Worm (Caenorhabditis elegans) whole organism, early embryonic: Measurements from ENCODE around the gene ensh-1.

Source experiments
- B0310.2 ChIP-seq: sonication (generic microtip); optimal IDR thresholded peaks from 2 replicates; lab custom pipeline; 2016; ENCODE audit warnings: mild to moderate bottlenecking, missing genetic modification characterization, missing compliant biosample characterization
- aly-1 ChIP-seq: sonication (generic microtip); optimal IDR thresholded peaks from 2 replicates; lab custom pipeline; 2016; ENCODE audit warnings: missing genetic modification characterization, missing compliant biosample characterization
- ama-1 ChIP-seq: fragments of 150-350 bp; optimal IDR thresholded peaks from 2 replicates; lab custom pipeline; 2014
- ceh-13 ChIP-seq: fragments of 200-800 bp; sonication (Bioruptor generic); optimal IDR thresholded peaks from 2 replicates; lab custom pipeline; 2018; ENCODE audit warnings: mild to moderate bottlenecking, missing genetic modification characterization, missing compliant biosample characterization
- ets-7 ChIP-seq: sonication (generic microtip); optimal IDR thresholded peaks from 2 replicates; lab custom pipeline; 2016; ENCODE audit warnings: missing genotype, missing genetic modification characterization, missing compliant biosample characterization
- flt-1 ChIP-seq: fragments of 200-800 bp; sonication (Bioruptor generic); IDR thresholded peaks from 2 replicates; pipeline ENCODE4 v1.3.6; 2022; ENCODE audit warnings: missing genetic modification characterization, missing compliant biosample characterization
- hmbx-1 ChIP-seq: sonication (generic microtip); optimal IDR thresholded peaks from 2 replicates; lab custom pipeline; 2016; ENCODE audit warnings: mild to moderate bottlenecking, missing genetic modification characterization, missing compliant biosample characterization
- hmg-4 ChIP-seq: fragments of 200-800 bp; sonication (Bioruptor generic); optimal IDR thresholded peaks from 2 replicates; lab custom pipeline; 2018; ENCODE audit warnings: mild to moderate bottlenecking, missing genetic modification characterization, missing compliant biosample characterization
- hnd-1 ChIP-seq: sonication (generic microtip); optimal IDR thresholded peaks from 2 replicates; lab custom pipeline; 2016; ENCODE audit warnings: missing genetic modification characterization, missing compliant biosample characterization
- pes-1 ChIP-seq: fragments of 200-800 bp; sonication (Bioruptor generic); IDR thresholded peaks from 2 replicates; pipeline ENCODE4 v1.3.6; 2022; ENCODE audit warnings: missing genetic modification reagents, missing genetic modification characterization, missing compliant biosample characterization
- scrt-1 ChIP-seq: fragments of 200-800 bp; sonication (Bioruptor generic); IDR thresholded peaks from 2 replicates; pipeline ENCODE4 v1.3.6; 2022; ENCODE audit warnings: missing genetic modification characterization, missing compliant biosample characterization
- sea-1 ChIP-seq: fragments of 200-800 bp; sonication (Bioruptor generic); conservative IDR thresholded peaks from 2 replicates; pipeline ENCODE4 v1.3.6; 2022; ENCODE audit warnings: missing genetic modification characterization, missing compliant biosample characterization
- tbx-11 ChIP-seq: fragments of 200-800 bp; sonication (Bioruptor generic); IDR thresholded peaks from 2 replicates; pipeline ENCODE4 v1.3.6; 2022; ENCODE audit warnings: missing genetic modification characterization, missing compliant biosample characterization
- tbx-37 ChIP-seq: fragments of 200-800 bp; sonication (Bioruptor generic); conservative IDR thresholded peaks from 2 replicates; pipeline ENCODE4 v1.3.6; 2022; ENCODE audit warnings: missing genetic modification reagents, missing genetic modification characterization, missing compliant biosample characterization
- tra-4 ChIP-seq: sonication (generic microtip); optimal IDR thresholded peaks from 2 replicates; lab custom pipeline; 2017; ENCODE audit warnings: missing genetic modification characterization, missing compliant biosample characterization

Gene ensh-1

ce11 chrX:8874748-8875147 is 30.4 kb upstream of the ensh-1 start, which contains the start of gene C06E2.1:
TSS of gene C06E2.1 (minus strand) at chrX:8874848.
- TF ChIP-seq tra-4 (tag; lab: Kevin White, UChicago) = no peak
- no peak for TF ChIP-seq tbx-11 (GFP tag; lab: Robert Waterston, UW)
- TF ChIP-seq scrt-1 (GFP tag; lab: Robert Waterston, UW) = no peak

DNA sequence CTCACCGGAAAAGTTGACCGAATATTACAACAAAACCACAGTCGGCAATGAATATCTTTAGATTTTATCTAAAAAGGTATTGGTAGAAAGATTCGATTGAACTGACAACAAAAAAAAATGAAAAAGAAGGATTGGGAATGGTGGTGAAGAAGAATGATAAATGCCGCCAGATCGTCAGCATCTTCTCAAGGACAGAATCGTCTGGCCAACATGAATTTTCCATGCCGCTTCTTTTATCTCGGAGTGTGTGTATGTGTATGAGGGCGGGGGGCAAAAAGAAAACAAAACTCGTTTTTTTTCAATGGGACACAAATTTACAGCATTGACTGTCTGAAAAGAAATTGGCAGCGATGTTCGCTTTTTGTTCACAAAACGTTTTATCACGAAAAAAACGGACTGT is 29.3 kb upstream of the ensh-1 start:
- no peak for TF ChIP-seq tbx-37 (GFP tag; lab: Robert Waterston, UW)
- TF ChIP-seq hnd-1 (tag; lab: Kevin White, UChicago) = no peak

DNA sequence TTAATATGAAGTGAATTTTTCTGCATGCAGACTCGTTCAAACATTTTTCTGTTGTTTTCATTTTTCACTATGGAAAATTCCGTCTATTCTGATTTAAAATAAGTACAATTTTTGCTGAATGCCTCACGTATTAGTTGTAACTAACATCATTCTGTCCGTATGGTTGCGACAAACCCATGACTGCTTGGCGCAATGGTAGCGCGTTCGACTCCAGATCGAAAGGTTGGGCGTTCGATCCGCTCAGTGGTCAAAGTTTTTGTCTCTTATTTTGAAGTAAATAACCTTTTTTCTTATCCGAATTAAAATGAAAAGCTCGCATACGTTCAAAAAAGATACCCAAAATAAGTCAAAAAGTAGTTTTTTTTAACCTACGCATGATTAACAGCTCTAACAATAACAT is 28.0 kb upstream of the ensh-1 start:
- TF ChIP-seq flt-1 (GFP tag; lab: Robert Waterston, UW) (no peak), sea-1 (GFP tag; lab: Robert Waterston, UW) (no peak), ama-1 (lab: Kevin White, UChicago) (no peak), ceh-13 (GFP tag; lab: Kevin White, UChicago) (no peak)

- TF ChIP-seq sea-1 (GFP tag; lab: Robert Waterston, UW) = no peak
These were observed 26.5 kb upstream of the ensh-1 start for ce11 chrX:8878709-8879108.

DNA sequence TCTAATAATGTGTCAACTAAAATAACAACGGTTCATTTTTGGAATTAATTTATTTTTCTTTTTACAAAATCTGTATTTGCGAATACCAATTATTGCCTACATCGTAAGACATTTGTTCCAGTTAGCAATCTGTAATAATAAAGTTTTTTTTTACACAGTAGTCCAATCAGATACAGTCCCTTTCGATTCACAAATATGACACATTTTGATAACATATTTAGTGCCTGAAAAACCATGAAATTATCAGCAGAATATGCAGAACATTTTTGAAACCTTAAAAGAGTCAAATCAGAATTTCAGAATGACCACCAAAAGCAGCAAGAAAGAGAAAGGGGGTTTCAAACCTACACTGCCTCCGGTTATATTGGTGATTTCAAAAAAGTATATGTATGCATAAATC is 25.8 kb upstream of the ensh-1 start, which contains the start of gene C06E2.2:
C06E2.2 (plus strand) TSS at position 301 of the 400 bp plus-strand sequence.
- no peak for TF ChIP-seq tbx-37 (GFP tag; lab: Robert Waterston, UW)
- TF ChIP-seq tra-4 (tag; lab: Kevin White, UChicago) = no peak
- TF ChIP-seq hmg-4 (GFP tag; lab: Kevin White, UChicago) = no peak

DNA sequence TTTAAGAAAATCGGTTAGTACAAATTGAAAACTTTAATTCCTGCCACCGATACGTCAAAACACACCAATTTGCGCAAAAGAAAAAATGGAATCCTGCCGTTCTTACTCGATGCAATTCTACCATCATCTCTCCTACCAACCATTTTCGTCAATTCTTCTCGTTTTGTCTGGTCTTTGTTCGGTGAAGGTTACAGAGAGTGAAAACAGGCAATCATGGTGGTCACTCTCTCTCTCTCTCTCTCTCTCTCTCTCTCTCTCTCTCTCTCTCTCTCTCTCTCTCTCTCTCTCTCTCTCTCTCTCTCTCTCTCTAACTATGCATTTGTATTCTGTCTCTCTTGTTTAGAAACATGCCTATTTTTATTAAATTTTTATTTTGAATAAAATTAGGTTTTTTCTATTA is 23.0 kb upstream of the ensh-1 start:
- no peak for TF ChIP-seq hnd-1 (tag; lab: Kevin White, UChicago)
- no peak for TF ChIP-seq flt-1 (GFP tag; lab: Robert Waterston, UW)
- no peak for TF ChIP-seq tbx-11 (GFP tag; lab: Robert Waterston, UW)
- no peak for TF ChIP-seq tra-4 (tag; lab: Kevin White, UChicago)
- no peak for TF ChIP-seq B0310.2 (tag; lab: Kevin White, UChicago)
- TF ChIP-seq hmbx-1 (tag; lab: Kevin White, UChicago) = no peak
- no peak for TF ChIP-seq ets-7 (tag; lab: Kevin White, UChicago)

ce11 chrX:8888835-8889234 is 16.4 kb upstream of the ensh-1 start:
- no peak for TF ChIP-seq tbx-37 (GFP tag; lab: Robert Waterston, UW)
- no peak for TF ChIP-seq hnd-1 (tag; lab: Kevin White, UChicago)
- no peak for TF ChIP-seq hmbx-1 (tag; lab: Kevin White, UChicago)

- TF ChIP-seq ceh-13 (GFP tag; lab: Kevin White, UChicago) (no peak), tbx-37 (GFP tag; lab: Robert Waterston, UW) (no peak), flt-1 (GFP tag; lab: Robert Waterston, UW) (no peak), B0310.2 (tag; lab: Kevin White, UChicago) (no peak), pes-1 (no peak)
These were observed 14.9 kb upstream of the ensh-1 start for ce11 chrX:8890251-8890755.

DNA sequence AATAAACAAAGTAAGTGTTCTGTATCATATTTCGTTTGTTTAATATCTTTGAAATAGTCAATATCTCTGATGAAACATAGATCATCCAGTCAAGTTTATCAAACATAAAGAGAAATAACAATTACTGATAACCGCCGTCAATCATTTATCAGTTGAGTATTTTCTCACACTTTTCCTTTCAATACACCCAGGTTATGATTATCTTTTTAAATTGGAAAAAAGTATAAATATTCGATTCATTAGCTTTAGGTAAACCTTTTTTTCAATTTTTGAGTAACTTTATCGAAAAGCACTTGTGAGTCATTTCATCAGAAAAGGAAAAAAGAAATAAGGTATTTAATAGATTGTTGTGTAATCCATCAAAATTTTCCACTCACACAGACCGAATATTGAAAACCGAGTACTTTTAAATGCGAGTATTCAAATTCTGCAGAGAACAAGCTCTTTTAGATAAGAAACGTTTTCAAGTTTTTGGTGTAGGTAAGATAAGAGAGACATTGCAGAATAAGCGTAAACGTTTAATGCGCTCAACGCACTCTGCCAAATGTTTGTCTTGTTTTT is 13.7 kb upstream of the ensh-1 start:
- no peak for TF ChIP-seq flt-1 (GFP tag; lab: Robert Waterston, UW)
- TF ChIP-seq ama-1 (lab: Kevin White, UChicago) = no peak
- TF ChIP-seq aly-1 (tag; lab: Kevin White, UChicago) = no peak

- TF ChIP-seq scrt-1 (GFP tag; lab: Robert Waterston, UW) (no peak), tbx-37 (GFP tag; lab: Robert Waterston, UW) (no peak), flt-1 (GFP tag; lab: Robert Waterston, UW) (no peak), aly-1 (tag; lab: Kevin White, UChicago) (no peak), pes-1 (no peak), tra-4 (tag; lab: Kevin White, UChicago) (no peak), B0310.2 (tag; lab: Kevin White, UChicago) (no peak), hmbx-1 (tag; lab: Kevin White, UChicago) (no peak), ama-1 (lab: Kevin White, UChicago) (no peak), hmg-4 (GFP tag; lab: Kevin White, UChicago) (no peak)
These were observed 12.4 kb upstream of the ensh-1 start, which contains the start of gene C13E3.1 for ce11 chrX:8892808-8893207. TSS of gene C13E3.1 (plus strand) at chrX:8893108.
